Fruit fly (Drosophila melanogaster) whole organism, embryonic: Measurements from ENCODE around the gene CG34307.

Experiments used
- Atf6 ChIP-seq: fragments of 200-800 bp; sonication (Bioruptor generic); IDR thresholded peaks from 2 replicates; pipeline ENCODE4 v1.3.6; 2022; ENCODE audit warnings: missing biosample characterization, missing genetic modification characterization
- Blimp-1 ChIP-seq: fragments of 200-800 bp; sonication (Bioruptor generic); optimal IDR thresholded peaks from 3 replicates; lab custom pipeline; 2018; ENCODE audit warnings: missing biosample characterization, missing genetic modification characterization, mild to moderate bottlenecking, moderate library complexity, missing genetic modification reagents
- CG10209 ChIP-seq: fragments of 200-800 bp; sonication (Bioruptor generic); optimal IDR thresholded peaks from 3 replicates; lab custom pipeline; 2017; ENCODE audit warnings: missing biosample characterization, mild to moderate bottlenecking, missing genetic modification characterization, missing genetic modification reagents
- CG10366 ChIP-seq: fragments of 200-800 bp; sonication (Bioruptor generic); IDR thresholded peaks from 2 replicates; pipeline ENCODE4 v1.3.6; 2022; ENCODE audit warnings: missing biosample characterization, missing genetic modification characterization
- CG11085 ChIP-seq: fragments of 200-800 bp; sonication (Bioruptor generic); IDR thresholded peaks from 2 replicates; pipeline ENCODE4 v1.3.6; 2022; ENCODE audit warnings: missing biosample characterization, missing genetic modification characterization
- CG13296 ChIP-seq: fragments of 200-800 bp; sonication (Bioruptor generic); optimal IDR thresholded peaks from 3 replicates; lab custom pipeline; 2018; ENCODE audit warnings: missing biosample characterization, mild to moderate bottlenecking, missing genetic modification characterization
- CG13894 ChIP-seq: fragments of 200-800 bp; sonication (Bioruptor generic); optimal IDR thresholded peaks from 3 replicates; lab custom pipeline; 2018; ENCODE audit warnings: missing biosample characterization, mild to moderate bottlenecking, missing genetic modification characterization, moderate library complexity
- CG14014 ChIP-seq: fragments of 200-800 bp; sonication (Bioruptor generic); IDR thresholded peaks from 2 replicates; pipeline ENCODE4 v1.3.6; 2022; ENCODE audit warnings: missing biosample characterization, missing genetic modification characterization
- CG17802 ChIP-seq: fragments of 200-800 bp; sonication (Bioruptor generic); optimal IDR thresholded peaks from 2 replicates; lab custom pipeline; 2018; ENCODE audit warnings: missing biosample characterization, mild to moderate bottlenecking, missing genetic modification characterization, moderate library complexity
- CG18011 ChIP-seq: fragments of 200-800 bp; sonication (Bioruptor generic); optimal IDR thresholded peaks from 2 replicates; lab custom pipeline; 2017; ENCODE audit warnings: missing biosample characterization, missing genetic modification characterization, mild to moderate bottlenecking, moderate library complexity, missing genotype
- CG18262 ChIP-seq: fragments of 200-800 bp; optimal IDR thresholded peaks from 3 replicates; lab custom pipeline; 2019; ENCODE audit warnings: missing biosample characterization, mild to moderate bottlenecking, missing genetic modification characterization, moderate library complexity
- CG18599 ChIP-seq: fragments of 200-800 bp; sonication (Bioruptor generic); optimal IDR thresholded peaks from 3 replicates; lab custom pipeline; 2017; ENCODE audit warnings: missing biosample characterization, missing genetic modification characterization, mild to moderate bottlenecking, moderate library complexity, missing genetic modification reagents
- CG30403 ChIP-seq: fragments of 200-800 bp; sonication (Bioruptor generic); optimal IDR thresholded peaks from 3 replicates; lab custom pipeline; 2016; ENCODE audit warnings: missing biosample characterization, missing genetic modification characterization
- CG31365 ChIP-seq: fragments of 200-800 bp; sonication (Bioruptor generic); optimal IDR thresholded peaks from 2 replicates; lab custom pipeline; 2018; ENCODE audit warnings: missing biosample characterization, mild to moderate bottlenecking, missing genetic modification characterization
- CG4820 ChIP-seq: fragments of 200-800 bp; sonication (Bioruptor generic); optimal IDR thresholded peaks from 3 replicates; lab custom pipeline; 2016; ENCODE audit warnings: missing biosample characterization, missing genetic modification characterization
- CG6272 ChIP-seq: fragments of 200-800 bp; sonication (Bioruptor generic); IDR thresholded peaks from 2 replicates; pipeline ENCODE4 v1.3.6; 2022; ENCODE audit warnings: missing biosample characterization, missing genetic modification characterization
- CG9932 ChIP-seq: fragments of 200-800 bp; sonication (Bioruptor generic); IDR thresholded peaks from 2 replicates; pipeline ENCODE4 v1.3.6; 2022; ENCODE audit warnings: missing biosample characterization, missing genetic modification characterization
- D ChIP-seq, 2 experiments: fragments of 200-800 bp in 1 of 2; fragments of >200 bp in 1 of 2; sonication (Bioruptor generic) in 1 of 2; optimal IDR thresholded peaks; 2 replicates in 1 of 2; 3 replicates in 1 of 2; lab custom pipeline; 2017; ENCODE audit warnings: mild to moderate bottlenecking in 1 of 2, missing biosample characterization in 1 of 2, missing genetic modification characterization in 1 of 2, missing genetic modification reagents in 1 of 2
- Dbx ChIP-seq: fragments of 200-800 bp; sonication (Bioruptor generic); IDR thresholded peaks from 3 replicates; pipeline ENCODE4 v1.3.6; 2022; ENCODE audit warnings: missing biosample characterization, missing genetic modification characterization
- Deaf1 ChIP-seq: fragments of 200-800 bp; optimal IDR thresholded peaks from 3 replicates; lab custom pipeline; 2019; ENCODE audit warnings: missing biosample characterization, mild to moderate bottlenecking, missing genetic modification characterization, moderate library complexity
- E2f2 ChIP-seq: fragments of 200-800 bp; sonication (Bioruptor generic); IDR thresholded peaks from 2 replicates; pipeline ENCODE4 v1.3.6; 2022; ENCODE audit warnings: missing biosample characterization, missing genetic modification characterization
- H2.0 ChIP-seq: fragments of 200-800 bp; sonication (Bioruptor generic); IDR thresholded peaks from 2 replicates; pipeline ENCODE4 v1.3.6; 2022; ENCODE audit warnings: missing biosample characterization, missing genetic modification characterization
- Hr51 ChIP-seq, 2 experiments: fragments of 200-800 bp; sonication (Bioruptor generic); optimal IDR thresholded peaks; 2 replicates in 1 of 2; 3 replicates in 1 of 2; lab custom pipeline; 2016 to 2018; ENCODE audit warnings: missing biosample characterization in 2 of 2, missing genetic modification characterization in 2 of 2, mild to moderate bottlenecking in 1 of 2, moderate library complexity in 1 of 2
- Hsf ChIP-seq: fragments of 200-800 bp; sonication (Bioruptor generic); optimal IDR thresholded peaks from 3 replicates; lab custom pipeline; 2016; ENCODE audit warnings: missing biosample characterization, missing genetic modification characterization
- Myb ChIP-seq: fragments of 200-800 bp; sonication (Bioruptor generic); optimal IDR thresholded peaks from 2 replicates; lab custom pipeline; 2016; ENCODE audit warnings: missing biosample characterization, missing genetic modification characterization
- Nf-YC ChIP-seq: fragments of 200-800 bp; optimal IDR thresholded peaks from 3 replicates; lab custom pipeline; 2019; ENCODE audit warnings: missing biosample characterization, mild to moderate bottlenecking, missing genetic modification characterization, moderate library complexity
- Rfx ChIP-seq: fragments of 200-800 bp; sonication (Bioruptor generic); IDR thresholded peaks from 2 replicates; pipeline ENCODE4 v1.3.6; 2022; ENCODE audit warnings: missing biosample characterization, missing genetic modification characterization
- ab ChIP-seq: fragments of 200-800 bp; sonication (Bioruptor generic); optimal IDR thresholded peaks from 2 replicates; lab custom pipeline; 2016; ENCODE audit warnings: missing biosample characterization, missing genetic modification characterization
- aop ChIP-seq: fragments of 200-800 bp; sonication (Bioruptor generic); IDR thresholded peaks from 2 replicates; pipeline ENCODE4 v1.3.6; 2022; ENCODE audit warnings: missing biosample characterization, missing genetic modification characterization
- bsh ChIP-seq, 2 experiments: fragments of 200-800 bp; sonication (Bioruptor generic); optimal IDR thresholded peaks; 2 replicates each; lab custom pipeline; 2017 to 2018; ENCODE audit warnings: mild to moderate bottlenecking in 2 of 2, missing biosample characterization in 2 of 2, missing genetic modification characterization in 2 of 2, moderate library complexity in 1 of 2
- disco-r ChIP-seq: fragments of 200-800 bp; sonication (Bioruptor generic); optimal IDR thresholded peaks from 2 replicates; lab custom pipeline; 2016; ENCODE audit warnings: missing biosample characterization, missing genetic modification characterization
- fd96Cb ChIP-seq: fragments of 200-800 bp; sonication (Bioruptor generic); optimal IDR thresholded peaks from 2 replicates; lab custom pipeline; 2018; ENCODE audit warnings: missing biosample characterization, mild to moderate bottlenecking, missing genetic modification characterization, moderate library complexity
- gce ChIP-seq: fragments of 200-800 bp; sonication (Bioruptor generic); IDR thresholded peaks from 3 replicates; pipeline ENCODE4 v1.3.6; 2022; ENCODE audit warnings: missing biosample characterization, missing genetic modification characterization
- ham ChIP-seq: fragments of 200-800 bp; sonication (Bioruptor generic); IDR thresholded peaks from 2 replicates; pipeline ENCODE4 v1.3.6; 2022; ENCODE audit warnings: missing biosample characterization, missing genetic modification characterization
- inv ChIP-seq: fragments of 200-800 bp; sonication (Bioruptor generic); IDR thresholded peaks from 2 replicates; pipeline ENCODE4 v1.3.6; 2022; ENCODE audit warnings: missing biosample characterization, missing genetic modification characterization; ENCODE audit not compliant: partially characterized antibody
- jigr1 ChIP-seq: fragments of 200-800 bp; sonication (Bioruptor generic); IDR thresholded peaks from 3 replicates; pipeline ENCODE4 v1.3.6; 2022; ENCODE audit warnings: missing biosample characterization, missing genetic modification characterization
- jing ChIP-seq: fragments of 200-800 bp; sonication (Bioruptor generic); optimal IDR thresholded peaks from 2 replicates; lab custom pipeline; 2018; ENCODE audit warnings: missing biosample characterization, mild to moderate bottlenecking, missing genetic modification characterization
- kay ChIP-seq: fragments of 200-800 bp; sonication (Bioruptor generic); optimal IDR thresholded peaks from 2 replicates; lab custom pipeline; 2016; ENCODE audit warnings: missing biosample characterization, missing genetic modification characterization
- knrl ChIP-seq: fragments of 200-800 bp; sonication (Bioruptor generic); IDR thresholded peaks from 3 replicates; pipeline ENCODE4 v1.3.6; 2022; ENCODE audit warnings: missing biosample characterization, missing genetic modification characterization; ENCODE audit not compliant: partially characterized antibody
- lab ChIP-seq: fragments of 200-800 bp; sonication (Bioruptor generic); optimal IDR thresholded peaks from 3 replicates; lab custom pipeline; 2017; ENCODE audit warnings: missing biosample characterization, missing genetic modification characterization, mild to moderate bottlenecking, moderate library complexity, missing genetic modification reagents
- pros ChIP-seq: fragments of 200-800 bp; sonication (Bioruptor generic); optimal IDR thresholded peaks from 3 replicates; lab custom pipeline; 2019; ENCODE audit warnings: missing biosample characterization, mild to moderate bottlenecking, missing genetic modification characterization, moderate library complexity
- repo ChIP-seq: fragments of 200-800 bp; sonication (Bioruptor generic); optimal IDR thresholded peaks from 2 replicates; lab custom pipeline; 2016; ENCODE audit warnings: missing biosample characterization, missing genetic modification characterization
- run ChIP-seq: fragments of 200-800 bp; sonication (Bioruptor generic); optimal IDR thresholded peaks from 3 replicates; lab custom pipeline; 2018; ENCODE audit warnings: missing biosample characterization, mild to moderate bottlenecking, missing genetic modification characterization
- sd ChIP-seq: fragments of 200-800 bp; sonication (Bioruptor generic); optimal IDR thresholded peaks from 3 replicates; lab custom pipeline; 2018; ENCODE audit warnings: missing biosample characterization, mild to moderate bottlenecking, missing genetic modification characterization, moderate library complexity
- so ChIP-seq: fragments of 200-800 bp; sonication (Bioruptor generic); IDR thresholded peaks from 3 replicates; pipeline ENCODE4 v1.3.6; 2022; ENCODE audit warnings: missing biosample characterization, missing genetic modification characterization
- sqz ChIP-seq: fragments of 200-800 bp; sonication (Bioruptor generic); optimal IDR thresholded peaks from 3 replicates; lab custom pipeline; 2018; ENCODE audit warnings: missing biosample characterization, mild to moderate bottlenecking, missing genetic modification characterization
- trh ChIP-seq: fragments of 200-800 bp; sonication (Bioruptor generic); optimal IDR thresholded peaks from 2 replicates; lab custom pipeline; 2016; ENCODE audit warnings: missing biosample characterization, missing genetic modification characterization
- unpg ChIP-seq: fragments of 200-800 bp; sonication (Bioruptor generic); optimal IDR thresholded peaks from 3 replicates; lab custom pipeline; 2018; ENCODE audit warnings: missing biosample characterization, mild to moderate bottlenecking, missing genetic modification characterization, moderate library complexity
- vvl ChIP-seq: fragments of 200-800 bp; sonication (Bioruptor generic); IDR thresholded peaks from 2 replicates; pipeline ENCODE4 v1.3.6; 2022; ENCODE audit warnings: missing biosample characterization, missing genetic modification characterization

The CG34307 gene

dm6 chr3R:11937427-11938114 lies 40.2 kb downstream of the CG34307 start (continued):
- TF ChIP-seq gce (GFP tag; lab: Robert Waterston, UW) (no peak), aop (GFP tag; lab: Robert Waterston, UW) (no peak), Hr51 (GFP tag; optimal IDR thresholded peaks at IDR 0.05; lab: Kevin White, UChicago) (no peak), fd96Cb (tag; lab: Kevin White, UChicago) (no peak), Dbx (no peak), Myb (GFP tag; lab: Kevin White, UChicago) (no peak), run (tag; lab: Kevin White, UChicago) (no peak), CG10209 (GFP tag; lab: Kevin White, UChicago) (no peak), CG17802 (tag; lab: Kevin White, UChicago) (no peak), CG13296 (no peak), sd (tag; lab: Kevin White, UChicago) (peak; percentile 88), kay (GFP tag; lab: Kevin White, UChicago) (no peak), so (GFP tag; lab: Robert Waterston, UW) (no peak), bsh (GFP tag; optimal IDR thresholded peaks at IDR 0.05; lab: Kevin White, UChicago) (no peak), ab (GFP tag; lab: Kevin White, UChicago) (no peak), lab (no peak), CG31365 (tag; lab: Kevin White, UChicago) (no peak), CG10366 (GFP tag; lab: Robert Waterston, UW) (0 out of 2 replicates have a peak, but pooled peaks have one; percentile 22), jigr1 (no peak), jing (GFP tag; lab: Kevin White, UChicago) (no peak), CG14014 (GFP tag; lab: Robert Waterston, UW) (0 out of 2 replicates have a peak, but pooled peaks have one; percentile 15), Blimp-1 (GFP tag; lab: Kevin White, UChicago) (no peak), CG18262 (tag; lab: Kevin White, UChicago) (no peak), repo (GFP tag; lab: Kevin White, UChicago) (no peak), CG6272 (no peak), Deaf1 (tag; lab: Kevin White, UChicago) (no peak), ham (GFP tag; lab: Robert Waterston, UW) (no peak), trh (GFP tag; lab: Kevin White, UChicago) (no peak), pros (GFP tag; lab: Kevin White, UChicago) (no peak), vvl (no peak), H2.0 (GFP tag; lab: Robert Waterston, UW) (no peak), CG9932 (no peak), knrl (no peak), D (optimal IDR thresholded peaks at IDR 0.05; lab: Kevin White, UChicago) (no peak), D (GFP tag; optimal IDR thresholded peaks at IDR 0.05; lab: Kevin White, UChicago) (no peak), disco-r (GFP tag; lab: Kevin White, UChicago) (no peak), CG30403 (GFP tag; lab: Kevin White, UChicago) (no peak), Rfx (GFP tag; lab: Robert Waterston, UW) (no peak), CG13894 (tag; lab: Kevin White, UChicago) (no peak), sqz (GFP tag; lab: Kevin White, UChicago) (no peak), inv (GFP tag; lab: Robert Waterston, UW) (no peak), CG18599 (GFP tag; lab: Kevin White, UChicago) (no peak), Hsf (GFP tag; lab: Kevin White, UChicago) (no peak), E2f2 (GFP tag; lab: Robert Waterston, UW) (0 out of 2 replicates have a peak, but pooled peaks have one; percentile 6), CG18011 (no peak), unpg (GFP tag; lab: Kevin White, UChicago) (no peak), Atf6 (GFP tag; lab: Robert Waterston, UW) (0 out of 2 replicates have a peak, but pooled peaks have one; percentile 14), Nf-YC (tag; lab: Kevin White, UChicago) (no peak), CG4820 (GFP tag; lab: Kevin White, UChicago) (no peak), CG11085 (GFP tag; lab: Robert Waterston, UW) (no peak)
